Worm (Caenorhabditis elegans) whole organism, L1 larva: ENCODE data around the gene fbxb-98.

Experiments used
- aly-2 ChIP-seq: fragments of 150-350 bp; optimal IDR thresholded peaks from 2 replicates; lab custom pipeline; 2014; ENCODE audit warnings: missing biosample characterization, missing genetic modification characterization
- ceh-82 ChIP-seq, 3 experiments: fragments of 150-350 bp in 1 of 3; sonication (generic microtip) in 2 of 3; optimal IDR thresholded peaks; 2 replicates each; lab custom pipeline; 2014 to 2017; ENCODE audit warnings: missing biosample characterization in 3 of 3, missing genetic modification characterization in 3 of 3
- ces-1 ChIP-seq: fragments of 150-350 bp; optimal IDR thresholded peaks from 2 replicates; lab custom pipeline; 2014; ENCODE audit warnings: missing biosample characterization, missing genetic modification reagents, missing genetic modification characterization
- fos-1 ChIP-seq: fragments of 150-350 bp; optimal IDR thresholded peaks from 2 replicates; lab custom pipeline; 2014; ENCODE audit warnings: missing biosample characterization, missing genetic modification characterization
- lin-13 ChIP-seq: fragments of 150-350 bp; optimal IDR thresholded peaks from 2 replicates; lab custom pipeline; 2014; ENCODE audit warnings: missing biosample characterization, missing genetic modification reagents, missing genetic modification characterization
- lsy-2 ChIP-seq, 2 experiments: fragments of 150-350 bp; optimal IDR thresholded peaks; 2 replicates each; lab custom pipeline; 2014; ENCODE audit warnings: missing biosample characterization in 2 of 2, missing genetic modification characterization in 2 of 2
- mab-9 ChIP-seq: fragments of 200-800 bp; sonication (Bioruptor generic); IDR thresholded peaks from 2 replicates; pipeline ENCODE4 v1.3.6; 2022; ENCODE audit warnings: missing genetic modification reagents, missing genetic modification characterization, missing compliant biosample characterization
- mdl-1 ChIP-seq, 2 experiments: fragments of 150-350 bp; optimal IDR thresholded peaks; 2 replicates each; lab custom pipeline; 2014 to 2017; ENCODE audit warnings: missing biosample characterization in 2 of 2, missing genetic modification characterization in 2 of 2, inconsistent platforms in 1 of 2
- nhr-11 ChIP-seq: fragments of 150-350 bp; optimal IDR thresholded peaks from 2 replicates; lab custom pipeline; 2014; ENCODE audit warnings: missing biosample characterization, missing genetic modification characterization
- nhr-90 ChIP-seq: sonication (generic microtip); optimal IDR thresholded peaks from 2 replicates; lab custom pipeline; 2016; ENCODE audit warnings: mild to moderate bottlenecking, missing genetic modification characterization, missing compliant biosample characterization; ENCODE audit not compliant: poor library complexity
- unc-130 ChIP-seq: fragments of 150-350 bp; optimal IDR thresholded peaks from 2 replicates; lab custom pipeline; 2017; ENCODE audit warnings: missing biosample characterization, missing genetic modification characterization, inconsistent platforms

DNA sequence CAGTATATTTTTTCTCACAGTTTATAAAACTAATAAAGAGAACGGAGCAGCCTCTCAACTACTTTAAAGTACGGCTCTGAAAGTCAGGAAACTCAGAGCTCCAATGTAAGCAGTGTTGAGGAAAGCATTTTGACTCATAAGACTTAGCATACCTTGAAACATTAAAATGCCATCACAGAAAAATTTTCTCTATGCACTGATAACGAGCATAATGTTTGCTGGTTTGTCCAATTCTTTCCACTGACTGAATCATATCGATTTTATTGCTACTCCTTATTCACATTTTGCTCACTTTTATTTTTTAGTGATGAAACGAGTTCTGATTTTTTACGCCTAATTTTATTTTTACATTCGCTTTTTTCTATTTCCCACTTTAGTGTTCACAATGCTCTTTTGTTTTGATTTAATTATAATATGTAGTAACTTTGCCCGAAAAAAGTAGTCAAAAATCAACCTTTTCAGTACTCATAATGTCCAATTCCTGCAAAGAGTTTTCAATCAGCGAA, 30.5 kb upstream of the fbxb-98 start, which contains the start of gene math-39:
- no peak for TF ChIP-seq fos-1 (tag; lab: Kevin White, UChicago)
- TF ChIP-seq mdl-1 (tag; optimal IDR thresholded peaks at IDR 0.05; lab: Kevin White, UChicago): no peak
- TF ChIP-seq ces-1 (GFP tag; lab: Kevin White, UChicago): no peak
- no peak for TF ChIP-seq nhr-11 (tag; lab: Kevin White, UChicago)
- TF ChIP-seq lsy-2 (tag; optimal IDR thresholded peaks at IDR 0.05; lab: Kevin White, UChicago): no peak
- TF ChIP-seq lin-13 (GFP tag; lab: Kevin White, UChicago): no peak
- TF ChIP-seq mab-9 (GFP tag; lab: Robert Waterston, UW): no peak
- TF ChIP-seq ceh-82 (tag; optimal IDR thresholded peaks at IDR 0.05; lab: Kevin White, UChicago): no peak
- no peak for TF ChIP-seq aly-2 (tag; lab: Kevin White, UChicago)
- TF ChIP-seq unc-130 (tag; lab: Kevin White, UChicago): no peak
- no peak for TF ChIP-seq nhr-90
